Fruit fly (Drosophila melanogaster) whole organism, embryonic: Measurements from ENCODE around the gene anchor.

Source experiments
- ATbp ChIP-seq: fragments of 200-800 bp; sonication (Bioruptor generic); optimal IDR thresholded peaks from 2 replicates; lab custom pipeline; 2017; ENCODE audit warnings: missing biosample characterization, mild to moderate bottlenecking, missing genetic modification characterization, missing genetic modification reagents
- Atf6 ChIP-seq: fragments of 200-800 bp; sonication (Bioruptor generic); IDR thresholded peaks from 2 replicates; pipeline ENCODE4 v1.3.6; 2022; ENCODE audit warnings: missing biosample characterization, missing genetic modification characterization
- CG10565 ChIP-seq: fragments of 200-800 bp; sonication (Bioruptor generic); optimal IDR thresholded peaks from 3 replicates; lab custom pipeline; 2016; ENCODE audit warnings: missing biosample characterization, mild to moderate bottlenecking, missing genetic modification characterization
- CG11093 ChIP-seq: fragments of 200-800 bp; sonication (Bioruptor generic); IDR thresholded peaks from 3 replicates; pipeline ENCODE4 v1.3.6; 2022; ENCODE audit warnings: missing biosample characterization, missing genetic modification characterization
- CG11504 ChIP-seq: fragments of 200-800 bp; sonication (Bioruptor generic); optimal IDR thresholded peaks from 3 replicates; lab custom pipeline; 2019; ENCODE audit warnings: missing biosample characterization, mild to moderate bottlenecking, missing genetic modification characterization, moderate library complexity
- CG11696 ChIP-seq: fragments of 200-800 bp; sonication (Bioruptor generic); IDR thresholded peaks from 2 replicates; pipeline ENCODE4 v1.3.6; 2022; ENCODE audit warnings: missing biosample characterization, missing genetic modification characterization
- CG13287 ChIP-seq: fragments of 200-800 bp; sonication (Bioruptor generic); IDR thresholded peaks from 2 replicates; pipeline ENCODE4 v1.3.6; 2022; ENCODE audit warnings: missing biosample characterization, missing genetic modification characterization; ENCODE audit not compliant: partially characterized antibody
- CG14860 ChIP-seq: fragments of 200-800 bp; sonication (Bioruptor generic); IDR thresholded peaks from 3 replicates; pipeline ENCODE4 v1.3.6; 2022; ENCODE audit warnings: missing biosample characterization, missing genetic modification characterization; ENCODE audit not compliant: partially characterized antibody
- CG16863 ChIP-seq: fragments of 200-800 bp; sonication (Bioruptor generic); optimal IDR thresholded peaks from 3 replicates; lab custom pipeline; 2016; ENCODE audit warnings: missing biosample characterization, missing genetic modification characterization
- CG33213 ChIP-seq: fragments of 200-800 bp; sonication (Bioruptor generic); optimal IDR thresholded peaks from 3 replicates; lab custom pipeline; 2016; ENCODE audit warnings: missing biosample characterization, missing genetic modification characterization
- CG34422 ChIP-seq: fragments of 200-800 bp; sonication (Bioruptor generic); IDR thresholded peaks from 3 replicates; pipeline ENCODE4 v1.3.6; 2022; ENCODE audit warnings: missing biosample characterization, missing genetic modification characterization
- CG4424 ChIP-seq: fragments of 200-800 bp; sonication (Bioruptor generic); optimal IDR thresholded peaks from 3 replicates; lab custom pipeline; 2016; ENCODE audit warnings: missing biosample characterization, missing genetic modification characterization
- CG6765 ChIP-seq: fragments of 200-800 bp; sonication (Bioruptor generic); optimal IDR thresholded peaks from 3 replicates; lab custom pipeline; 2017; ENCODE audit warnings: missing biosample characterization, mild to moderate bottlenecking, missing genetic modification characterization
- CG7271 ChIP-seq: fragments of 200-800 bp; sonication (Bioruptor generic); optimal IDR thresholded peaks from 2 replicates; lab custom pipeline; 2018; ENCODE audit warnings: missing biosample characterization, mild to moderate bottlenecking, missing genetic modification characterization, moderate library complexity
- CG7372 ChIP-seq: fragments of 200-800 bp; sonication (Bioruptor generic); IDR thresholded peaks from 2 replicates; pipeline ENCODE4 v1.3.6; 2022; ENCODE audit warnings: missing biosample characterization, missing genetic modification characterization
- CG9215 ChIP-seq: fragments of 200-800 bp; sonication (Bioruptor generic); IDR thresholded peaks from 2 replicates; pipeline ENCODE4 v1.3.6; 2022; ENCODE audit warnings: missing biosample characterization, missing genetic modification characterization
- CrebB ChIP-seq: fragments of 200-800 bp; sonication (Bioruptor generic); optimal IDR thresholded peaks from 3 replicates; lab custom pipeline; 2018; ENCODE audit warnings: missing biosample characterization, mild to moderate bottlenecking, missing genetic modification characterization
- D19B ChIP-seq: fragments of 200-800 bp; sonication (Bioruptor generic); optimal IDR thresholded peaks from 2 replicates; lab custom pipeline; 2017; ENCODE audit warnings: missing biosample characterization, mild to moderate bottlenecking, missing genetic modification characterization
- ERR ChIP-seq: fragments of 200-800 bp; sonication (Bioruptor generic); optimal IDR thresholded peaks from 2 replicates; lab custom pipeline; 2016; ENCODE audit warnings: missing biosample characterization, missing genetic modification characterization
- Ets97D ChIP-seq: fragments of 200-800 bp; sonication (Bioruptor generic); optimal IDR thresholded peaks from 3 replicates; lab custom pipeline; 2016; ENCODE audit warnings: missing biosample characterization, missing genetic modification characterization
- Lhr ChIP-seq: fragments of 200-800 bp; sonication (Bioruptor generic); optimal IDR thresholded peaks from 3 replicates; lab custom pipeline; 2017; ENCODE audit warnings: mild to moderate bottlenecking, missing biosample characterization, missing genetic modification reagents, missing genetic modification characterization
- NC2α ChIP-seq: fragments of 200-800 bp; sonication (Bioruptor generic); optimal IDR thresholded peaks from 2 replicates; lab custom pipeline; 2016; ENCODE audit warnings: missing biosample characterization, missing genetic modification characterization
- NFAT ChIP-seq: fragments of 200-800 bp; sonication (Bioruptor generic); IDR thresholded peaks from 2 replicates; pipeline ENCODE4 v1.3.6; 2022; ENCODE audit warnings: missing biosample characterization, missing genetic modification characterization
- Neu2 ChIP-seq: fragments of 200-800 bp; sonication (Bioruptor generic); optimal IDR thresholded peaks from 3 replicates; lab custom pipeline; 2016; ENCODE audit warnings: missing biosample characterization, missing genetic modification characterization, borderline replicate concordance
- Opbp ChIP-seq: fragments of 200-800 bp; sonication (Bioruptor generic); IDR thresholded peaks from 3 replicates; pipeline ENCODE4 v1.3.6; 2022; ENCODE audit warnings: missing biosample characterization, missing genetic modification characterization; ENCODE audit not compliant: partially characterized antibody
- Rfx ChIP-seq: fragments of 200-800 bp; sonication (Bioruptor generic); IDR thresholded peaks from 2 replicates; pipeline ENCODE4 v1.3.6; 2022; ENCODE audit warnings: missing biosample characterization, missing genetic modification characterization
- Side ChIP-seq: fragments of 200-800 bp; sonication (Bioruptor generic); optimal IDR thresholded peaks from 2 replicates; lab custom pipeline; 2016; ENCODE audit warnings: missing biosample characterization, missing genetic modification characterization
- Sry-β ChIP-seq: fragments of 200-800 bp; sonication (Bioruptor generic); optimal IDR thresholded peaks from 2 replicates; lab custom pipeline; 2018; ENCODE audit warnings: missing biosample characterization, mild to moderate bottlenecking, missing genetic modification characterization, moderate library complexity
- Trl ChIP-seq, 3 experiments: fragments of >200 bp in 2 of 3; fragments of 200-800 bp in 1 of 3; sonication (Bioruptor generic) in 1 of 3; optimal IDR thresholded peaks; 2 replicates in 1 of 3; 3 replicates in 2 of 3; lab custom pipeline; 2016 to 2017; ENCODE audit warnings: missing biosample characterization in 1 of 3, missing genetic modification characterization in 1 of 3
- ash1 ChIP-seq: fragments of 200-800 bp; sonication (Bioruptor generic); optimal IDR thresholded peaks from 2 replicates; lab custom pipeline; 2018; ENCODE audit warnings: missing biosample characterization, mild to moderate bottlenecking, missing genetic modification characterization
- bab2 ChIP-seq: fragments of 200-800 bp; sonication (Bioruptor generic); optimal IDR thresholded peaks from 2 replicates; lab custom pipeline; 2016; ENCODE audit warnings: missing biosample characterization, missing genetic modification characterization
- bsh ChIP-seq, 2 experiments: fragments of 200-800 bp; sonication (Bioruptor generic); optimal IDR thresholded peaks; 2 replicates each; lab custom pipeline; 2017 to 2018; ENCODE audit warnings: mild to moderate bottlenecking in 2 of 2, missing biosample characterization in 2 of 2, missing genetic modification characterization in 2 of 2, moderate library complexity in 1 of 2
- chm ChIP-seq: fragments of 200-800 bp; sonication (Bioruptor generic); IDR thresholded peaks from 2 replicates; pipeline ENCODE4 v1.3.6; 2022; ENCODE audit warnings: missing biosample characterization, missing genetic modification characterization
- crp ChIP-seq, 2 experiments: fragments of 200-800 bp; sonication (Bioruptor generic); optimal IDR thresholded peaks; 2 replicates in 1 of 2; 3 replicates in 1 of 2; lab custom pipeline; 2017; ENCODE audit warnings: missing biosample characterization in 2 of 2, missing genetic modification characterization in 2 of 2, mild to moderate bottlenecking in 1 of 2, moderate library complexity in 1 of 2
- eyg ChIP-seq: fragments of 200-800 bp; sonication (Bioruptor generic); optimal IDR thresholded peaks from 3 replicates; lab custom pipeline; 2016; ENCODE audit warnings: missing biosample characterization, missing genetic modification characterization
- fd96Cb ChIP-seq: fragments of 200-800 bp; sonication (Bioruptor generic); optimal IDR thresholded peaks from 2 replicates; lab custom pipeline; 2018; ENCODE audit warnings: missing biosample characterization, mild to moderate bottlenecking, missing genetic modification characterization, moderate library complexity
- fru ChIP-seq: fragments of >200 bp; optimal IDR thresholded peaks from 2 replicates; lab custom pipeline; 2017
- grau ChIP-seq: fragments of 200-800 bp; optimal IDR thresholded peaks from 3 replicates; lab custom pipeline; 2019; ENCODE audit warnings: missing biosample characterization, mild to moderate bottlenecking, missing genetic modification characterization, moderate library complexity
- ken ChIP-seq: fragments of 200-800 bp; sonication (Bioruptor generic); IDR thresholded peaks from 3 replicates; pipeline ENCODE4 v1.3.6; 2022; ENCODE audit warnings: missing biosample characterization, missing genetic modification characterization
- knrl ChIP-seq: fragments of 200-800 bp; sonication (Bioruptor generic); IDR thresholded peaks from 3 replicates; pipeline ENCODE4 v1.3.6; 2022; ENCODE audit warnings: missing biosample characterization, missing genetic modification characterization; ENCODE audit not compliant: partially characterized antibody
- nerfin-2 ChIP-seq: fragments of 200-800 bp; sonication (Bioruptor generic); IDR thresholded peaks from 2 replicates; pipeline ENCODE4 v1.3.6; 2022; ENCODE audit warnings: missing biosample characterization, missing genetic modification characterization; ENCODE audit not compliant: partially characterized antibody
- oc ChIP-seq: fragments of 200-800 bp; sonication (Bioruptor generic); optimal IDR thresholded peaks from 2 replicates; lab custom pipeline; 2018; ENCODE audit warnings: missing biosample characterization, mild to moderate bottlenecking, missing genetic modification characterization, moderate library complexity
- rib ChIP-seq: fragments of 200-800 bp; sonication (Bioruptor generic); IDR thresholded peaks from 2 replicates; pipeline ENCODE4 v1.3.6; 2022; ENCODE audit warnings: missing biosample characterization, missing genetic modification characterization
- run ChIP-seq: fragments of 200-800 bp; sonication (Bioruptor generic); optimal IDR thresholded peaks from 3 replicates; lab custom pipeline; 2018; ENCODE audit warnings: missing biosample characterization, mild to moderate bottlenecking, missing genetic modification characterization
- sc ChIP-seq, 3 experiments: fragments of >200 bp in 2 of 3; fragments of 200-800 bp in 1 of 3; sonication (Bioruptor generic) in 1 of 3; optimal IDR thresholded peaks; 2 replicates in 2 of 3; 3 replicates in 1 of 3; lab custom pipeline; 2017; ENCODE audit warnings: mild to moderate bottlenecking in 1 of 3, missing biosample characterization in 1 of 3, missing genetic modification characterization in 1 of 3, missing genetic modification reagents in 1 of 3
- sens ChIP-seq: fragments of 200-800 bp; sonication (Bioruptor generic); peaks from one replicate; lab custom pipeline; 2016; ENCODE audit warnings: missing biosample characterization, missing genetic modification characterization
- sima ChIP-seq: fragments of 200-800 bp; sonication (Bioruptor generic); optimal IDR thresholded peaks from 2 replicates; lab custom pipeline; 2016; ENCODE audit warnings: missing biosample characterization, missing genetic modification characterization
- so ChIP-seq: fragments of 200-800 bp; sonication (Bioruptor generic); IDR thresholded peaks from 3 replicates; pipeline ENCODE4 v1.3.6; 2022; ENCODE audit warnings: missing biosample characterization, missing genetic modification characterization
- tna ChIP-seq: fragments of 200-800 bp; sonication (Bioruptor generic); IDR thresholded peaks from 2 replicates; pipeline ENCODE4 v1.3.6; 2022; ENCODE audit warnings: missing biosample characterization, missing genetic modification characterization; ENCODE audit not compliant: partially characterized antibody

anchor gene

DNA sequence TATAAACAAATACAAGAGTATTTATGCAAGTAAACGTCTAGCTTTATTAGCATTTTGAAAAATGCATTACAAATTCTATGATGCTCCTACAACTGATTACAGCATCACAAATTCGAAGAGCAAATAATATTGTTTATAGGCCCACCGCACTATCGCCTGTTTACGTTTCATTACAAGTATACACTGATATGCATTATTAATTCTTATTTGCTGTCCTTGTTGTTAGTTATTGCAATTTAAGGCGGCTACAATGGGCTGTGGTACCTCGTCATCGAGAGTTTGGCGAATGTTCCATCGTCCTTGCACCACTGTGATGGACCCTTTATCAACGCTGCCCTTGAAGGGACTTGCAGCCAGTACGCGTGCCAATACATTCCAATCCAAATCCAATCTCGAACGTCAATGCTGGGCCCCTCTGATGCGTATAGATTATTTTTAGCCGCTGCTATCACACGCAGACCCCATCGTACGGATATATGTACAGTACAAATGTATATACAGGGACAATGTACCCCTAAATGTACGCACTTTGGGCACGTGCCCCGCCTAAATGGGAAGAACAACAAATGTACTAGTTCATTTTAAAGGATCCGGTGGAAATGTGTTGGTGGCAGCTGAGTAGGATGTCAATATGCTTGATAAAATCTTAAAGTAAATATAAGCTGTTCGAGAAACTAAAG lies 35.2 kb downstream of the anchor start (continued):
- no peak for TF ChIP-seq CG34422 (GFP tag; lab: Robert Waterston, UW)
- TF ChIP-seq bab2 (GFP tag; lab: Kevin White, UChicago): peak; percentile 36
- TF ChIP-seq CG7372 (GFP tag; lab: Robert Waterston, UW): no peak
- TF ChIP-seq Lhr (GFP tag; lab: Kevin White, UChicago): peak; percentile 8
- TF ChIP-seq tna (GFP tag; lab: Robert Waterston, UW): no peak
- no peak for TF ChIP-seq chm (GFP tag; lab: Robert Waterston, UW)
- no peak for TF ChIP-seq crp (GFP tag; optimal IDR thresholded peaks at IDR 0.05; lab: Kevin White, UChicago)
- TF ChIP-seq CG14860 (GFP tag; lab: Robert Waterston, UW): no peak
- no peak for TF ChIP-seq Atf6
- no peak for TF ChIP-seq fru (lab: Kevin White, UChicago)
- no peak for TF ChIP-seq ERR (GFP tag; lab: Kevin White, UChicago)
- TF ChIP-seq CG33213 (GFP tag; lab: Kevin White, UChicago): no peak
- TF ChIP-seq knrl (GFP tag; lab: Robert Waterston, UW): no peak
- no peak for TF ChIP-seq Sry-β (GFP tag; lab: Kevin White, UChicago)
- TF ChIP-seq sens (GFP tag; lab: Kevin White, UChicago): peak; percentile 86
- no peak for TF ChIP-seq eyg (GFP tag; lab: Kevin White, UChicago)
- TF ChIP-seq CG4424 (GFP tag; lab: Kevin White, UChicago): no peak
- no peak for TF ChIP-seq Opbp (GFP tag; lab: Robert Waterston, UW)
- TF ChIP-seq nerfin-2 (GFP tag; lab: Robert Waterston, UW): no peak
- peak in 1 of 2 experiments; percentile 46 for TF ChIP-seq bsh (GFP tag; optimal IDR thresholded peaks at IDR 0.05; lab: Kevin White, UChicago)
- TF ChIP-seq sc (optimal IDR thresholded peaks at IDR 0.05; lab: Kevin White, UChicago): no peak
- peak; percentile 28 for TF ChIP-seq sc (GFP tag; optimal IDR thresholded peaks at IDR 0.05; lab: Kevin White, UChicago)
- TF ChIP-seq Side: no peak
- TF ChIP-seq CG13287 (GFP tag; lab: Robert Waterston, UW): no peak
- TF ChIP-seq NFAT (GFP tag; lab: Robert Waterston, UW): 0 out of 2 replicates have a peak, but pooled peaks have one; percentile 43
- no peak for TF ChIP-seq Ets97D
- TF ChIP-seq CG11504 (tag; lab: Kevin White, UChicago): peak; percentile 3
- no peak for TF ChIP-seq fd96Cb (tag; lab: Kevin White, UChicago)
- TF ChIP-seq CG11696 (GFP tag; lab: Robert Waterston, UW): no peak
- TF ChIP-seq ash1 (GFP tag; lab: Kevin White, UChicago): no peak
- TF ChIP-seq CG11093 (GFP tag; lab: Robert Waterston, UW): no peak
- no peak for TF ChIP-seq Neu2
- TF ChIP-seq so (GFP tag; lab: Robert Waterston, UW): 0 out of 3 replicates have a peak, but pooled peaks have one; percentile 8
- no peak for TF ChIP-seq CG7271 (tag; lab: Kevin White, UChicago)
- TF ChIP-seq run: no peak
- peak; percentile 50 for TF ChIP-seq ATbp (GFP tag; lab: Kevin White, UChicago)
- no peak for TF ChIP-seq sima (GFP tag; lab: Kevin White, UChicago)
- no peak for TF ChIP-seq CG16863
- no peak for TF ChIP-seq grau (tag; lab: Kevin White, UChicago)
- no peak for TF ChIP-seq Trl (optimal IDR thresholded peaks at IDR 0.05; lab: Kevin White, UChicago)
- no peak for TF ChIP-seq Trl (GFP tag; optimal IDR thresholded peaks at IDR 0.05; lab: Kevin White, UChicago)
- no peak for TF ChIP-seq CG10565
- no peak for TF ChIP-seq CG6765 (GFP tag; lab: Kevin White, UChicago)
- TF ChIP-seq rib (GFP tag; lab: Robert Waterston, UW): no peak
- no peak for TF ChIP-seq D19B
- no peak for TF ChIP-seq NC2α (GFP tag; lab: Kevin White, UChicago)
- TF ChIP-seq Rfx (GFP tag; lab: Robert Waterston, UW): no peak
- TF ChIP-seq oc (tag; lab: Kevin White, UChicago): peak; percentile 58
- no peak for TF ChIP-seq CG9215
- TF ChIP-seq CrebB (tag; lab: Kevin White, UChicago): no peak
- TF ChIP-seq ken: no peak
